Worm (Caenorhabditis elegans) whole organism, midembryonic: ENCODE results near the gene K07B1.7.

ENCODE experiments used
- T22C8.4 ChIP-seq: fragments of 200-800 bp; sonication (Bioruptor generic); IDR thresholded peaks from 2 replicates; pipeline ENCODE4 v1.3.6; 2022; ENCODE audit warnings: missing genetic modification characterization, missing compliant biosample characterization
- cog-1 ChIP-seq: sonication (generic microtip); optimal IDR thresholded peaks from 2 replicates; lab custom pipeline; 2016; ENCODE audit warnings: missing genetic modification characterization, missing compliant biosample characterization
- flt-1 ChIP-seq: fragments of 200-800 bp; sonication (Bioruptor generic); IDR thresholded peaks from 2 replicates; pipeline ENCODE4 v1.3.6; 2022; ENCODE audit warnings: missing genetic modification characterization, missing compliant biosample characterization
- klf-2 ChIP-seq: fragments of 200-800 bp; sonication (Bioruptor generic); conservative IDR thresholded peaks from 2 replicates; pipeline ENCODE4 v1.3.6; 2022; ENCODE audit warnings: missing genetic modification reagents, missing genetic modification characterization, missing compliant biosample characterization
- med-1 ChIP-seq: sonication (generic microtip); optimal IDR thresholded peaks from 2 replicates; lab custom pipeline; 2017; ENCODE audit warnings: missing genetic modification characterization, mild to moderate bottlenecking, missing compliant biosample characterization, antibody characterized with exemption, missing genetic modification reagents; ENCODE audit not compliant: insufficient read depth
- ref-1 ChIP-seq: fragments of 200-800 bp; sonication (Bioruptor generic); conservative IDR thresholded peaks from 2 replicates; pipeline ENCODE4 v1.3.6; 2022; ENCODE audit warnings: missing genetic modification reagents, missing genetic modification characterization, missing compliant biosample characterization
- tab-1 ChIP-seq: fragments of 200-800 bp; sonication (Bioruptor generic); IDR thresholded peaks from 2 replicates; pipeline ENCODE4 v1.3.6; 2022; ENCODE audit warnings: missing genetic modification characterization, missing compliant biosample characterization
- ztf-23 ChIP-seq: fragments of 200-800 bp; sonication (Bioruptor generic); IDR thresholded peaks from 2 replicates; pipeline ENCODE4 v1.3.6; 2022; ENCODE audit warnings: missing genetic modification reagents, missing genetic modification characterization, missing compliant biosample characterization
- ztf-29 ChIP-seq: fragments of 200-800 bp; sonication (Bioruptor generic); IDR thresholded peaks from 2 replicates; pipeline ENCODE4 v1.3.6; 2022; ENCODE audit warnings: missing genetic modification reagents, missing genetic modification characterization, missing compliant biosample characterization

K07B1.7 gene

ce11 chrV:9343629-9344624, 2.8 kb downstream of the K07B1.7 start, which contains the start of gene tos-1:
TSS of gene tos-1 (minus strand) at chrV:9344203.
- TF ChIP-seq klf-2 (GFP tag; lab: Robert Waterston, UW): 0 out of 2 replicates have a peak, but pooled peaks have one; percentile 14
- peak; percentile 90 for TF ChIP-seq flt-1 (GFP tag; lab: Robert Waterston, UW)
- 0 out of 2 replicates have a peak, but pooled peaks have one; percentile 15 for TF ChIP-seq T22C8.4 (GFP tag; lab: Robert Waterston, UW)
- TF ChIP-seq tab-1: no peak; the same call in 1 of the 2 replicates
- TF ChIP-seq cog-1 (tag; lab: Kevin White, UChicago): peak; percentile 100
- peak; percentile 77 for TF ChIP-seq ztf-29
- TF ChIP-seq ref-1: peak; percentile 86; the same call in 1 of the 2 replicates
- peak; percentile 87 for TF ChIP-seq ztf-23
- no peak for TF ChIP-seq med-1 (GFP tag; lab: Kevin White, UChicago)

ce11 chrV:9342965-9343628, 3.7 kb downstream of the K07B1.7 start:
- TF ChIP-seq med-1 (GFP tag; lab: Kevin White, UChicago): no peak
- TF ChIP-seq ztf-23: 0 out of 2 replicates have a peak, but pooled peaks have one; percentile 45
- TF ChIP-seq cog-1 (tag; lab: Kevin White, UChicago): no peak
- 0 out of 2 replicates have a peak, but pooled peaks have one; percentile 4 for TF ChIP-seq tab-1
- TF ChIP-seq T22C8.4 (GFP tag; lab: Robert Waterston, UW): 0 out of 2 replicates have a peak, but pooled peaks have one; percentile 11
- TF ChIP-seq flt-1 (GFP tag; lab: Robert Waterston, UW): no peak; the same call in 1 of the 2 replicates
- TF ChIP-seq ref-1: no peak
- TF ChIP-seq ztf-29: no peak
- TF ChIP-seq klf-2 (GFP tag; lab: Robert Waterston, UW): no peak

ce11 chrV:9342282-9342681, 4.5 kb downstream of the K07B1.7 start:
- TF ChIP-seq T22C8.4 (GFP tag; lab: Robert Waterston, UW) (peak; percentile 28; the same call in 1 of the 2 replicates), klf-2 (GFP tag; lab: Robert Waterston, UW) (0 out of 2 replicates have a peak, but pooled peaks have one; percentile 49), ztf-23 (0 out of 2 replicates have a peak, but pooled peaks have one; percentile 6), flt-1 (GFP tag; lab: Robert Waterston, UW) (peak; percentile 78; the same call in 1 of the 2 replicates)

ce11 chrV:9341814-9342213, 4.9 kb downstream of the K07B1.7 start:
- TF ChIP-seq flt-1 (GFP tag; lab: Robert Waterston, UW) (peak; percentile 62; the same call in 1 of the 2 replicates), ztf-23 (peak; percentile 49), klf-2 (GFP tag; lab: Robert Waterston, UW) (0 out of 2 replicates have a peak, but pooled peaks have one; percentile 50)

DNA sequence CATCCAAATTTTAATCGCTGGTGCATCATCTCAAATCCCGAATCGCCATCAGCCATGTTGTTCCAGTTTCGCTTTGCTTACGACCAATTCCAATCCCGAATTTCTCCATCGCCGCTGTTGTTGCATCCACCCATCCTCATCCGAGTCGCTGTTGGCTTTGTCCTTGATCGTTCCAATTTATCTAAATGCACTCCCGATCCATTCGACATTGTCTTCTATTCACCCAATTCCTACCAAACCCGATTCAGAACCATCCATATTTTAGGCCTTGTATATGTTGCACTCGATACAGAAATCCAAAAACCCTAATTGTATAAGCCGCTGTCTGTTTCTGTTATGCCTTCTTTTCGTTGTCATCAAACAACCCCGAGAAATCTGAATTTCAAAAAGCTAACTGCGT, 6.4 kb downstream of the K07B1.7 start:
- TF ChIP-seq flt-1 (GFP tag; lab: Robert Waterston, UW) (no peak), tab-1 (0 out of 2 replicates have a peak, but pooled peaks have one; percentile 8)

- TF ChIP-seq klf-2 (GFP tag; lab: Robert Waterston, UW) (0 out of 2 replicates have a peak, but pooled peaks have one; percentile 15), ztf-23 (0 out of 2 replicates have a peak, but pooled peaks have one; percentile 8)
Measured at ce11 chrV:9339292-9339691, 7.5 kb downstream of the K07B1.7 start.

ce11 chrV:9338452-9338851, 8.3 kb downstream of the K07B1.7 start:
- no peak for TF ChIP-seq ztf-23

DNA sequence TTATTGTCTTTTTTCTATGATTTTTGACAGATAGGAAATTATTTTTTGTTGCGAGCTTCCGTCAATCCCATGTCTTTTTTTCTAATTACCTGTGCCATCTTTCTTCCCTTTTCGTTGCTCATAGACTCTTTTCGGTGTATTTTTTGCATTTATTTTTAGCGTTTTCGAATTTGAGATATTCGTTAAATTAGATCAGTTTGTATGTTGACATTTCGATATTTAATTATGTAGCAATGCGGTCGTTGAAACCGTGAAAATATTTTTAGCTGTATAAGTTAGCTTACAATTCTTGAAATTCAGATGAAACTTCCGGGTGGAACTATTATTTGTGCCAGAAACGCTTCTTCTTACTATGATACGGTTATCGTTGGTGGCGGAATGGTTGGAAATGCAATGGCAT, 10.3 kb downstream of the K07B1.7 start, which contains the start of gene coq-6:
Gene coq-6 (plus strand): TSS at position 301 of the 400 bp plus-strand sequence.
- TF ChIP-seq cog-1 (tag; lab: Kevin White, UChicago) (no peak), ztf-29 (no peak), med-1 (GFP tag; lab: Kevin White, UChicago) (no peak), ztf-23 (no peak), klf-2 (GFP tag; lab: Robert Waterston, UW) (no peak), flt-1 (GFP tag; lab: Robert Waterston, UW) (no peak), tab-1 (no peak), T22C8.4 (GFP tag; lab: Robert Waterston, UW) (no peak), ref-1 (no peak)

- TF ChIP-seq tab-1: no peak
- TF ChIP-seq ztf-29: 0 out of 2 replicates have a peak, but pooled peaks have one; percentile 3
Measured at ce11 chrV:9334216-9334615, 12.5 kb downstream of the K07B1.7 start, which contains the start of gene ucp-4. TSS of gene ucp-4 (plus strand) at chrV:9334298.

- TF ChIP-seq ztf-23 (no peak), tab-1 (no peak), med-1 (GFP tag; lab: Kevin White, UChicago) (no peak), klf-2 (GFP tag; lab: Robert Waterston, UW) (no peak), flt-1 (GFP tag; lab: Robert Waterston, UW) (no peak), T22C8.4 (GFP tag; lab: Robert Waterston, UW) (no peak), ztf-29 (no peak), cog-1 (tag; lab: Kevin White, UChicago) (no peak), ref-1 (no peak)
Measured at ce11 chrV:9333316-9334048, 13.3 kb downstream of the K07B1.7 start, which contains the start of gene acl-14. TSS of gene acl-14 (minus strand) at chrV:9333631.
